Worm (Caenorhabditis elegans) whole organism, mixed stage, embryonic: ENCODE results near the gene C23F12.9.

Experiments used
- ceh-39 ChIP-seq: fragments of 150-350 bp; optimal IDR thresholded peaks from 2 replicates; lab custom pipeline; 2014; ENCODE audit warnings: missing biosample characterization, missing genetic modification characterization
- elt-3 ChIP-seq: fragments of 150-350 bp; optimal IDR thresholded peaks from 2 replicates; lab custom pipeline; 2014; ENCODE audit warnings: missing biosample characterization, missing genetic modification characterization
- flh-1 ChIP-seq: fragments of 200-800 bp; sonication (Bioruptor generic); optimal IDR thresholded peaks from 2 replicates; lab custom pipeline; 2018; ENCODE audit warnings: mild to moderate bottlenecking, missing genetic modification characterization, moderate library complexity, missing compliant biosample characterization
- lin-32 ChIP-seq: fragments of 200-800 bp; sonication (Bioruptor generic); optimal IDR thresholded peaks from 2 replicates; lab custom pipeline; 2018; ENCODE audit warnings: mild to moderate bottlenecking, missing genetic modification characterization, missing compliant biosample characterization
- lsy-2 ChIP-seq: fragments of 150-350 bp; optimal IDR thresholded peaks from 2 replicates; lab custom pipeline; 2014; ENCODE audit warnings: missing biosample characterization, missing genetic modification characterization
- nhr-76 ChIP-seq: sonication (generic microtip); optimal IDR thresholded peaks from 2 replicates; lab custom pipeline; 2017; ENCODE audit warnings: missing biosample characterization, missing genetic modification characterization
- snpc-4 ChIP-seq: fragments of 150-350 bp; optimal IDR thresholded peaks from 2 replicates; lab custom pipeline; 2014; ENCODE audit warnings: missing biosample characterization, missing genetic modification characterization
- unc-120 ChIP-seq: sonication (generic microtip); optimal IDR thresholded peaks from 2 replicates; lab custom pipeline; 2017; ENCODE audit warnings: missing genetic modification characterization, missing compliant biosample characterization; ENCODE audit not compliant: poor library complexity, severe bottlenecking
- unc-62 ChIP-seq: fragments of 150-350 bp; optimal IDR thresholded peaks from 2 replicates; lab custom pipeline; 2014; ENCODE audit warnings: missing biosample characterization, missing genetic modification reagents, missing genetic modification characterization
- ztf-11 ChIP-seq: fragments of 150-350 bp; optimal IDR thresholded peaks from 2 replicates; lab custom pipeline; 2014; ENCODE audit warnings: missing biosample characterization, missing genetic modification characterization

- TF ChIP-seq elt-3 (tag; lab: Kevin White, UChicago) (no peak), snpc-4 (no peak), ceh-39 (tag; lab: Kevin White, UChicago) (no peak), ztf-11 (no peak), flh-1 (GFP tag; lab: Kevin White, UChicago) (no peak), unc-120 (tag; lab: Kevin White, UChicago) (no peak), unc-62 (no peak), lin-32 (no peak), lsy-2 (no peak), nhr-76 (tag; lab: Kevin White, UChicago) (no peak)
Measured at ce11 chrX:9405922-9406321, 12.1 kb downstream of the C23F12.9 start.
